Fruit fly (Drosophila melanogaster) whole organism, wandering third instar larva: ENCODE measurements around the gene RpLP1.

Experiments used
- Abd-B ChIP-seq: fragments of >200 bp; optimal IDR thresholded peaks from 2 replicates; lab custom pipeline; 2017; ENCODE audit warnings: missing biosample characterization, missing genetic modification characterization
- CG32264 ChIP-seq: fragments of 200-800 bp; sonication (Bioruptor generic); optimal IDR thresholded peaks from 2 replicates; lab custom pipeline; 2016; ENCODE audit warnings: missing biosample characterization, missing genetic modification characterization
- CG9705 ChIP-seq: fragments of 200-800 bp; sonication (Bioruptor generic); optimal IDR thresholded peaks from 2 replicates; lab custom pipeline; 2018; ENCODE audit warnings: missing biosample characterization, mild to moderate bottlenecking, missing genetic modification characterization
- CrebA ChIP-seq: fragments of 200-800 bp; sonication (Bioruptor generic); optimal IDR thresholded peaks from 2 replicates; lab custom pipeline; 2016; ENCODE audit warnings: missing biosample characterization, mild to moderate bottlenecking, missing genetic modification characterization, borderline replicate concordance
- Dfd ChIP-seq: fragments of >200 bp; optimal IDR thresholded peaks from 2 replicates; lab custom pipeline; 2017; ENCODE audit warnings: missing biosample characterization, missing genetic modification characterization
- Dif ChIP-seq: fragments of 200-275, 200-300 bp; sonication (Bioruptor generic); optimal IDR thresholded peaks from 2 replicates; lab custom pipeline; 2018; ENCODE audit warnings: missing biosample characterization, missing genetic modification characterization; ENCODE audit not compliant: partially characterized antibody
- HLH106 ChIP-seq: fragments of 200-800 bp; optimal IDR thresholded peaks from 3 replicates; lab custom pipeline; 2019; ENCODE audit warnings: missing biosample characterization, mild to moderate bottlenecking, missing genetic modification characterization, moderate library complexity
- Hnf4 ChIP-seq: fragments of 200-800 bp; sonication (Bioruptor generic); optimal IDR thresholded peaks from 2 replicates; lab custom pipeline; 2016; ENCODE audit warnings: missing biosample characterization, mild to moderate bottlenecking, missing genetic modification characterization
- Hr78 ChIP-seq: fragments of >200 bp; optimal IDR thresholded peaks from 2 replicates; lab custom pipeline; 2017; ENCODE audit warnings: missing biosample characterization, missing genetic modification characterization
- Jra ChIP-seq: sonication (Bioruptor generic); optimal IDR thresholded peaks from 2 replicates; lab custom pipeline; 2016; ENCODE audit warnings: missing biosample characterization, missing genetic modification characterization
- Mio ChIP-seq: sonication (Bioruptor generic); optimal IDR thresholded peaks from 2 replicates; lab custom pipeline; 2016; ENCODE audit warnings: missing biosample characterization, missing genetic modification characterization
- Myc ChIP-seq: fragments of >200 bp; optimal IDR thresholded peaks from 2 replicates; lab custom pipeline; 2017
- N ChIP-seq: fragments of >200 bp; optimal IDR thresholded peaks from 2 replicates; lab custom pipeline; 2018; ENCODE audit warnings: missing biosample characterization, missing external identifiers, missing genetic modification characterization
- OdsH ChIP-seq: fragments of 200-800 bp; sonication (Bioruptor generic); optimal IDR thresholded peaks from 2 replicates; lab custom pipeline; 2016; ENCODE audit warnings: missing biosample characterization, mild to moderate bottlenecking, missing genetic modification characterization
- Rel ChIP-seq, 2 experiments: fragments of 200-800 bp; sonication (Bioruptor generic) in 1 of 2; optimal IDR thresholded peaks; 2 replicates in 1 of 2; 3 replicates in 1 of 2; lab custom pipeline; 2016 to 2019; ENCODE audit warnings: mild to moderate bottlenecking in 2 of 2, missing biosample characterization in 2 of 2, missing genetic modification characterization in 2 of 2, moderate library complexity in 1 of 2
- Sp1 ChIP-seq: fragments of 200-800 bp; sonication (Bioruptor generic); optimal IDR thresholded peaks from 3 replicates; lab custom pipeline; 2019; ENCODE audit warnings: missing biosample characterization, mild to moderate bottlenecking, missing genetic modification characterization, moderate library complexity
- Vsx2 ChIP-seq: fragments of 200-300, 225-300 bp; sonication (Bioruptor generic); optimal IDR thresholded peaks from 2 replicates; lab custom pipeline; 2018; ENCODE audit warnings: missing biosample characterization, missing genetic modification characterization; ENCODE audit not compliant: partially characterized antibody
- br ChIP-seq: fragments of 200-800 bp; sonication (Bioruptor generic); optimal IDR thresholded peaks from 2 replicates; lab custom pipeline; 2016; ENCODE audit warnings: missing biosample characterization, missing genetic modification characterization
- brk ChIP-seq: fragments of 200-800 bp; sonication (Bioruptor generic); optimal IDR thresholded peaks from 2 replicates; lab custom pipeline; 2016; ENCODE audit warnings: missing biosample characterization, mild to moderate bottlenecking, missing genetic modification characterization
- dl ChIP-seq, 2 experiments: fragments of 175-275, 200-275 bp in 1 of 2; fragments of 200-275 bp in 1 of 2; sonication (Bioruptor generic); optimal IDR thresholded peaks; lab custom pipeline; 2018; ENCODE audit warnings: mild to moderate bottlenecking in 2 of 2, missing biosample characterization in 2 of 2, missing genetic modification characterization in 2 of 2, moderate library complexity in 2 of 2; ENCODE audit not compliant: partially characterized antibody in 2 of 2, insufficient read depth in 1 of 2
- dmrt93B ChIP-seq: fragments of 200-800 bp; sonication (Bioruptor generic); optimal IDR thresholded peaks from 2 replicates; lab custom pipeline; 2018; ENCODE audit warnings: missing biosample characterization, mild to moderate bottlenecking, missing genetic modification characterization
- dsf ChIP-seq: sonication (Bioruptor generic); optimal IDR thresholded peaks from 2 replicates; lab custom pipeline; 2016; ENCODE audit warnings: missing biosample characterization, missing genetic modification characterization, borderline replicate concordance
- ey ChIP-seq: fragments of 200-800 bp; sonication (Bioruptor generic); optimal IDR thresholded peaks from 2 replicates; lab custom pipeline; 2016; ENCODE audit warnings: missing biosample characterization, missing genetic modification characterization
- foxo ChIP-seq, 2 experiments: fragments of 200-800 bp; sonication (Bioruptor generic); optimal IDR thresholded peaks; 2 replicates in 1 of 2; 3 replicates in 1 of 2; lab custom pipeline; 2016 to 2017; ENCODE audit warnings: missing biosample characterization in 2 of 2, missing genetic modification characterization in 2 of 2
- fru ChIP-seq: fragments of 200-800 bp; sonication (Bioruptor generic); optimal IDR thresholded peaks from 3 replicates; lab custom pipeline; 2016; ENCODE audit warnings: missing biosample characterization, mild to moderate bottlenecking, missing genetic modification characterization
- h ChIP-seq: fragments of 200-800 bp; sonication (Bioruptor generic); optimal IDR thresholded peaks from 3 replicates; lab custom pipeline; 2016; ENCODE audit warnings: missing biosample characterization, mild to moderate bottlenecking, missing genetic modification characterization
- jim ChIP-seq: fragments of 175-275, 200-325 bp; sonication (Bioruptor generic); optimal IDR thresholded peaks from 2 replicates; lab custom pipeline; 2016; ENCODE audit warnings: missing biosample characterization, mild to moderate bottlenecking, missing genetic modification characterization
- lola ChIP-seq: fragments of >200 bp; optimal IDR thresholded peaks from 2 replicates; lab custom pipeline; 2017; ENCODE audit warnings: missing biosample characterization, missing genetic modification characterization
- psq ChIP-seq: fragments of 200-800 bp; sonication (Bioruptor generic); optimal IDR thresholded peaks from 3 replicates; lab custom pipeline; 2017; ENCODE audit warnings: missing biosample characterization, mild to moderate bottlenecking, missing genetic modification characterization, moderate library complexity
- rgr ChIP-seq: fragments of 200-800 bp; sonication (Bioruptor generic); optimal IDR thresholded peaks from 3 replicates; lab custom pipeline; 2016; ENCODE audit warnings: missing biosample characterization, mild to moderate bottlenecking, missing genetic modification characterization
- sage ChIP-seq: fragments of 200-800 bp; sonication (Bioruptor generic); optimal IDR thresholded peaks from 2 replicates; lab custom pipeline; 2016; ENCODE audit warnings: missing biosample characterization, mild to moderate bottlenecking, missing genetic modification characterization
- sv ChIP-seq: fragments of 200-800 bp; sonication (Bioruptor generic); optimal IDR thresholded peaks from 3 replicates; lab custom pipeline; 2016; ENCODE audit warnings: missing biosample characterization, missing genetic modification characterization
- tai ChIP-seq: sonication (Bioruptor generic); optimal IDR thresholded peaks from 2 replicates; lab custom pipeline; 2016; ENCODE audit warnings: missing biosample characterization, missing genetic modification characterization
- usp ChIP-seq: fragments of >200 bp; optimal IDR thresholded peaks from 2 replicates; lab custom pipeline; 2017; ENCODE audit warnings: missing biosample characterization, missing genetic modification characterization
- woc ChIP-seq: sonication (Bioruptor generic); optimal IDR thresholded peaks from 2 replicates; lab custom pipeline; 2016; ENCODE audit warnings: missing biosample characterization, mild to moderate bottlenecking, missing genetic modification characterization

The RpLP1 gene

DNA sequence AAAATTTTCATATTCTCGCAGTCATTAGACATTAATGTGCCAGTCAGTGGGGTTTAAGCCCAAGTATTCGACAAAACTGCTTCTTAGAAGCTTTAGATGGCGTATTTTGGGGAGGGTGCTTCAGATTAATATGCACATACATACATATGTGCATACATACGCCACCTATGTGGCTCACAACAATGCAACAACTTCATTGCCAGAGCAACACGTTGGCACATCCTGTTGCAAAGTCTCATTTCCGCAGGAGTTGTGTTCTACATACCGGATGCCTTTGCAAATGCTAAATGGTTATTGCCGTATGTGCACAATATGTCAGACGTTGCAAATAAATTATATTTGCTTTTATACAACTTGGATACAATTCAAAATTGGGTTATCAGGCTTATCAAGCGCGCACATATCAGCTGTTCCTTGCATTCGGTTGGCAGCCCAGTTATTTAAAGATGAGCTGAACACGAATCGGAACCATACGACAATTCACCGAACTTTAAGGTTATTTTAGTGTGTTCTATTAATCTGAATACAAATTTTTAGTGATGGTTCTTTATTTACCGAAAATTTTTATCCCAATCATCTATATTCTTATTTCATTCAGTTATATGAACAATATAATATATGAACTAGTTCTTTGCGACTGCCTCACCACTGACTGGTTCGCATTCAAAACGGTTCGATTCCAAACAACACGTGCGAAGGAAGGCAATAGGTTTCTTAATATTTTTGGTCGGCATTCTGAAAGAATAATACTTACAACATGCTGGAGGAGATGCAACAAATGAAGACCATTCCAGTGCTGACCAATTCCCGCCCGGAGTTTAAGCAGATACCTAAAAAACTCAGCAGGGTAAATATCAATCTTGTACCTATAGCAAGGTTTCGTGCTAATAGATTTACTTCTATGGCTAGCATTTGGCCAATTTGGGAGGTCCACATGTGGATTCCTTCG is 15.9 kb upstream of the RpLP1 start, which contains the start of gene Polr1B:
TSS of gene Polr1B (plus strand) at position 659 of the 949 bp plus-strand sequence.
- TF ChIP-seq Rel (GFP tag; optimal IDR thresholded peaks at IDR 0.05; lab: Kevin White, UChicago) = no peak
- no peak for TF ChIP-seq Rel (tag; optimal IDR thresholded peaks at IDR 0.05; lab: Kevin White, UChicago)
- TF ChIP-seq dsf = no peak
- TF ChIP-seq woc (GFP tag; lab: Kevin White, UChicago) = peak; percentile 70
- TF ChIP-seq dmrt93B (GFP tag; lab: Kevin White, UChicago) = no peak
- TF ChIP-seq Dfd (GFP tag; lab: Kevin White, UChicago) = no peak
- no peak for TF ChIP-seq h
- TF ChIP-seq OdsH (GFP tag; lab: Kevin White, UChicago) = no peak
- TF ChIP-seq br = no peak
- TF ChIP-seq psq = no peak
- no peak for TF ChIP-seq HLH106 (tag; lab: Kevin White, UChicago)
- TF ChIP-seq sage = no peak
- no peak for TF ChIP-seq Dif (GFP tag; lab: Kevin White, UChicago)
- peak; percentile 18 for TF ChIP-seq CG9705 (GFP tag; lab: Kevin White, UChicago)
- no peak for TF ChIP-seq Sp1 (GFP tag; lab: Kevin White, UChicago)
- peak; percentile 74 for TF ChIP-seq Myc (lab: Kevin White, UChicago)
- no peak for TF ChIP-seq fru (GFP tag; lab: Kevin White, UChicago)
- TF ChIP-seq foxo (GFP tag; optimal IDR thresholded peaks at IDR 0.05; lab: Kevin White, UChicago) = no peak
- no peak for TF ChIP-seq brk
- TF ChIP-seq tai = no peak
- no peak for TF ChIP-seq lola (GFP tag; lab: Kevin White, UChicago)
- TF ChIP-seq Vsx2 (GFP tag; lab: Kevin White, UChicago) = no peak

DNA sequence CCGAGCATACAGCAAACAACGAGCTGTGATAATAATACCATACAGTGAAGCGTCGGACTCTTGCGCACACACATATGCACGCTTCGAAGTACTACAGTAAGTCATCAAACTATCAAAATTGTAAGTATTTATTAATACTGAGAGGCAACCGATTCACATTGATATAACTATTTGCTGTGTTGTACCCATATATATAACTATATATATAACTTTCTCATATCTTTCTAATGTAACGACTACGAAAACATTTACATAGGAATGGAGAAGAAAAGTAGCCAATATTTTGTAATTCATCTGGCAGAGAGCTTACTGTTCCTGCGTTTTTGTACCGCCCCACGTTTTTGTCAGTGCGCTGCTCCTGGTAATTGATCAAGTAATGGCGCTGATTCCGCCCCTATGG is 6.8 kb upstream of the RpLP1 start:
- no peak for TF ChIP-seq HLH106 (tag; lab: Kevin White, UChicago)
- no peak for TF ChIP-seq Dif (GFP tag; lab: Kevin White, UChicago)
- no peak for TF ChIP-seq h
- TF ChIP-seq Mio (GFP tag; lab: Kevin White, UChicago) = no peak
- TF ChIP-seq Vsx2 (GFP tag; lab: Kevin White, UChicago) = no peak
- TF ChIP-seq brk = no peak
- TF ChIP-seq ey (GFP tag; lab: Kevin White, UChicago) = peak; percentile 2
- TF ChIP-seq jim = no peak

dm6 chr2L:413894-414293 is 5.9 kb upstream of the RpLP1 start:
- TF ChIP-seq N (GFP tag; lab: Kevin White, UChicago) = no peak
- TF ChIP-seq usp (GFP tag; lab: Kevin White, UChicago) = no peak
- TF ChIP-seq CrebA (GFP tag; lab: Kevin White, UChicago) = no peak
- TF ChIP-seq CG32264 = no peak
- no peak for TF ChIP-seq fru (GFP tag; lab: Kevin White, UChicago)
- TF ChIP-seq HLH106 (tag; lab: Kevin White, UChicago) = no peak
- TF ChIP-seq Sp1 (GFP tag; lab: Kevin White, UChicago) = no peak
- no peak for TF ChIP-seq sv (GFP tag; lab: Kevin White, UChicago)

dm6 chr2L:414593-415399 is 5.0 kb upstream of the RpLP1 start, which contains the start of the genes AP-2alpha and ebi:
AP-2alpha (minus strand) TSS chr2L:414777.
ebi (plus strand) TSS chr2L:415067.
- peak; percentile 69 for TF ChIP-seq dsf
- no peak for TF ChIP-seq Abd-B (GFP tag; lab: Kevin White, UChicago)
- no peak for TF ChIP-seq lola (GFP tag; lab: Kevin White, UChicago)
- peak; percentile 82 for TF ChIP-seq OdsH (GFP tag; lab: Kevin White, UChicago)
- peak; percentile 86 for TF ChIP-seq sv (GFP tag; lab: Kevin White, UChicago)
- peak; percentile 73 for TF ChIP-seq CG9705 (GFP tag; lab: Kevin White, UChicago)
- no peak for TF ChIP-seq dl (GFP tag; optimal IDR thresholded peaks at IDR 0.05; lab: Kevin White, UChicago; ENCODE audit: insufficient read depth in 1 of 2, partially characterized antibody in 2 of 2)
- TF ChIP-seq Myc (lab: Kevin White, UChicago) = no peak
- TF ChIP-seq br = peak; percentile 89
- peak; percentile 83 for TF ChIP-seq rgr (GFP tag; lab: Kevin White, UChicago)
- TF ChIP-seq Rel (GFP tag; optimal IDR thresholded peaks at IDR 0.05; lab: Kevin White, UChicago) = no peak
- peak; percentile 60 for TF ChIP-seq Rel (tag; optimal IDR thresholded peaks at IDR 0.05; lab: Kevin White, UChicago)
- peak; percentile 71 for TF ChIP-seq Jra (GFP tag; lab: Kevin White, UChicago)
- TF ChIP-seq foxo (GFP tag; optimal IDR thresholded peaks at IDR 0.05; lab: Kevin White, UChicago) = peak in 1 of 2 experiments; percentile 90
- TF ChIP-seq CrebA (GFP tag; lab: Kevin White, UChicago) = no peak
- peak; percentile 94 for TF ChIP-seq fru (GFP tag; lab: Kevin White, UChicago)
- peak; percentile 17 for TF ChIP-seq CG32264
- TF ChIP-seq HLH106 (tag; lab: Kevin White, UChicago) = peak; percentile 88
- no peak for TF ChIP-seq tai
- TF ChIP-seq h = peak; percentile 89
- TF ChIP-seq Hr78 (GFP tag; lab: Kevin White, UChicago) = no peak
- TF ChIP-seq woc (GFP tag; lab: Kevin White, UChicago) = peak; percentile 97
- no peak for TF ChIP-seq sage
- TF ChIP-seq dmrt93B (GFP tag; lab: Kevin White, UChicago) = peak; percentile 81
- peak; percentile 75 for TF ChIP-seq psq
- no peak for TF ChIP-seq jim
- no peak for TF ChIP-seq Dif (GFP tag; lab: Kevin White, UChicago)
- no peak for TF ChIP-seq N (GFP tag; lab: Kevin White, UChicago)
- TF ChIP-seq brk = no peak
- no peak for TF ChIP-seq Hnf4
